Fruit fly (Drosophila melanogaster): ENCODE data around the gene RpL30.

The RpL30 gene

DNA sequence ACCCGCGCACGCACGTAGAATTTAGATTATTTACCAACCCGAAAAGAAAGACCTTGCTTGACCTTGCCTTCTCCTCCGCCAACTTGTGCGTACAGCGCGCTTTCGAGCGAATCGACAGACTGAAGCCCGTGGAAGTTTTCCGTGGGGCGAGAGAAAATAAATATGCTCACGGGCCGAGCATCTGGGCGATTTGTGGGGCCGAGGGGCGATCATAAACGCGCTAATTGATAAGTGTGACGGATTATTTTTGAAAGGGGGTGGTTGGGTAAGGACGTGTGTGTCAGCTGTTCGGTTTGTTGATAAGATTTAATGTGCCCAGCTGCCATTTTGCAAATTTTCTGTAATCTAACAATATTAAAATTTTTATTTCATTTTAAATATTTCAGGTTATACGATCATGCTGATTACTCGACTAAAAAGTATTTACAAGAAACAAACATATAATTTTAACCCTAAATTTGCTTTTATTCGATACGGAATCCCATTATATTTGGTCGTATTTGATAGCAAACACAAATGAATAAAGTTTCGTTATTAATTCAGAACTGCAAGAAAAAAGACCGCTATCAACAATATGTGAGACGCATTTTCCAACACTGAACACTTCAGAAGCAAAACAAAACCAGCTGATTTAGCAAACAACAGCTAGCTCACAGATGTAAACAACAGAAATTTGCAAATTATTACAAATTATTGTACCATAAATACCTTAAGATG, 34.9 kb downstream of the RpL30 start, which contains the start of the genes L2HGDH and CG10431:
L2HGDH (minus strand) TSS at position 386 of the 717 bp plus-strand sequence.
CG10431 (plus strand) TSS at position 648 of the 717 bp plus-strand sequence.
- peak; percentile 5 for TF ChIP-seq CG8944 (GFP tag; optimal IDR thresholded peaks at IDR 0.05)
- TF ChIP-seq Ssrp (tag; optimal IDR thresholded peaks at IDR 0.05): peak; percentile 47
- no peak for TF ChIP-seq zfh2 (GFP tag; optimal IDR thresholded peaks at IDR 0.05)
- TF ChIP-seq usp (GFP tag; optimal IDR thresholded peaks at IDR 0.05): no peak
- TF ChIP-seq CG17912 (GFP tag; optimal IDR thresholded peaks at IDR 0.05): no peak
- TF ChIP-seq CG10147 (GFP tag; optimal IDR thresholded peaks at IDR 0.05): peak; percentile 50
- peak; percentile 31 for TF ChIP-seq CG5180 (GFP tag; optimal IDR thresholded peaks at IDR 0.05)
- TF ChIP-seq chm (GFP tag; IDR thresholded peaks at IDR 0.05): no peak
- TF ChIP-seq CG7786 (GFP tag; optimal IDR thresholded peaks at IDR 0.05): peak; percentile 14
- TF ChIP-seq Dll (GFP tag; IDR thresholded peaks at IDR 0.05; ENCODE audit: partially characterized antibody): peak; percentile 38; the same call in 1 of the 4 replicates
- peak; percentile 35 for TF ChIP-seq CG1529 (GFP tag; optimal IDR thresholded peaks at IDR 0.05)
- TF ChIP-seq CG3407 (GFP tag; optimal IDR thresholded peaks at IDR 0.05): no peak
- no peak for TF ChIP-seq CG8478 (optimal IDR thresholded peaks at IDR 0.05)
- TF ChIP-seq Sry-β (GFP tag; optimal IDR thresholded peaks at IDR 0.05): no peak
- TF ChIP-seq CG8359 (GFP tag; optimal IDR thresholded peaks at IDR 0.05; ENCODE audit: borderline replicate concordance): peak; percentile 20
- no peak; the same call in 1 of the 2 replicates for TF ChIP-seq vvl (GFP tag; IDR thresholded peaks at IDR 0.05)
- peak; percentile 2 for TF ChIP-seq CG7928 (GFP tag; optimal IDR thresholded peaks at IDR 0.05)
- TF ChIP-seq Antp (GFP tag; optimal IDR thresholded peaks at IDR 0.05): peak; percentile 42
- peak; percentile 30 for TF ChIP-seq odd (GFP tag; optimal IDR thresholded peaks at IDR 0.05)
- TF ChIP-seq CG14710 (tag; optimal IDR thresholded peaks at IDR 0.05): peak; percentile 83
- no peak for TF ChIP-seq gce (GFP tag; IDR thresholded peaks at IDR 0.05)
- TF ChIP-seq CG4854 (GFP tag; optimal IDR thresholded peaks at IDR 0.05): peak; percentile 54
- peak; percentile 60 for TF ChIP-seq Ptx1 (GFP tag; IDR thresholded peaks at IDR 0.05)
- TF ChIP-seq bab2 (GFP tag; optimal IDR thresholded peaks at IDR 0.05): peak; percentile 18
- TF ChIP-seq tap (tag; optimal IDR thresholded peaks at IDR 0.05): peak; percentile 38
- TF ChIP-seq CG2199 (GFP tag; IDR thresholded peaks at IDR 0.05): no peak
- TF ChIP-seq CG18599 (GFP tag; optimal IDR thresholded peaks at IDR 0.05): peak; percentile 76
- peak; percentile 71 to 97 for TF ChIP-seq crp (GFP tag; optimal IDR thresholded peaks at IDR 0.05)
- no peak for TF ChIP-seq CG10274 (GFP tag; optimal IDR thresholded peaks at IDR 0.05)
- TF ChIP-seq CG6272 (GFP tag; IDR thresholded peaks at IDR 0.05): no peak
- TF ChIP-seq maf-S (GFP tag; optimal IDR thresholded peaks at IDR 0.05): peak; percentile 5
- TF ChIP-seq sisA (GFP tag; IDR thresholded peaks at IDR 0.05): no peak
- no peak for TF ChIP-seq CG16863 (GFP tag; optimal IDR thresholded peaks at IDR 0.05)
- TF ChIP-seq mirr (GFP tag; optimal IDR thresholded peaks at IDR 0.05): peak; percentile 67
- TF ChIP-seq CG4282 (GFP tag; optimal IDR thresholded peaks at IDR 0.05): no peak
- no peak for TF ChIP-seq p53 (GFP tag; optimal IDR thresholded peaks at IDR 0.05)
- TF ChIP-seq Gug (GFP tag; IDR thresholded peaks at IDR 0.05): no peak
- TF ChIP-seq HmgZ (tag; optimal IDR thresholded peaks at IDR 0.05): peak; percentile 51
- peak; percentile 1 for TF ChIP-seq tx (GFP tag; optimal IDR thresholded peaks at IDR 0.05)
- 0 out of 2 replicates have a peak, but pooled peaks have one; percentile 11 for TF ChIP-seq Drgx (GFP tag; IDR thresholded peaks at IDR 0.05)
- TF ChIP-seq CG15011 (GFP tag; optimal IDR thresholded peaks at IDR 0.05): peak; percentile 2
- peak; percentile 67 for TF ChIP-seq BtbVII (GFP tag; optimal IDR thresholded peaks at IDR 0.05)
- peak in 1 of 2 experiments; percentile 3 for TF ChIP-seq Eip74EF (GFP tag; optimal IDR thresholded peaks at IDR 0.05)
- no peak for TF ChIP-seq CG9609 (GFP tag; optimal IDR thresholded peaks at IDR 0.05)
- no peak for TF ChIP-seq gcm2 (GFP tag; optimal IDR thresholded peaks at IDR 0.05)
- no peak for TF ChIP-seq zen2 (GFP tag; IDR thresholded peaks at IDR 0.05; ENCODE audit: partially characterized antibody)
- TF ChIP-seq CG2712 (tag; optimal IDR thresholded peaks at IDR 0.05): peak; percentile 77
- TF ChIP-seq CG8089 (GFP tag; optimal IDR thresholded peaks at IDR 0.05): no peak
- no peak for TF ChIP-seq Neu2 (GFP tag; optimal IDR thresholded peaks at IDR 0.05; ENCODE audit: borderline replicate concordance)

Data from whole organism, embryonic.